Worm (Caenorhabditis elegans): ENCODE measurements around the gene sre-54.

The sre-54 gene

DNA sequence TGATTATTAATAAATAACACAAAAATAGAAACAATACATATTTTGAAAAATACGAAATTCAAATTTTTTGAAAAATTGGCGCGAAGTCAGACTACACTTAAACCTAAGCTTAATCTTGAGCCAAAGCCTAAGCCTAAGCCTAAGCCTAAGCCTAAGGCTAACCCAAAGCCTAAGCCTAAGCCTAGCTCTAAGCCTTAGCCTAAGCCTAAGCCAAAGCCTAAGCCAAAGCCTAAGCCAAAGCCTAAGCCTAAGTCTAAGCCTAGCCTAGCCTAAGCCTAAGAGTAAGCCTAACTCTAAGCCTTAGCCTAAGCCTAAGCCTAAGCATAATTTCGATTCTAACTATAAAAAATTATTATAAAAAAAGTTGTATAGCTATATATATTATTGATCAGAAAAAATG, 48.2 kb downstream of the sre-54 start:
- no peak for TF ChIP-seq ceh-79 (tag; optimal IDR thresholded peaks at IDR 0.05)
- no peak for TF ChIP-seq ztf-28 (GFP tag; IDR thresholded peaks at IDR 0.05)
- TF ChIP-seq F57C9.4 (tag; optimal IDR thresholded peaks at IDR 0.05) = no peak
- no peak for TF ChIP-seq tbx-9 (tag; optimal IDR thresholded peaks at IDR 0.05; ENCODE audit: borderline replicate concordance)

- TF ChIP-seq nfyb-1 (GFP tag; IDR thresholded peaks at IDR 0.05) = no peak
- TF ChIP-seq lsl-1 (GFP tag; optimal IDR thresholded peaks at IDR 0.05) = no peak
- TF ChIP-seq ceh-58 (GFP tag; IDR thresholded peaks at IDR 0.05) = no peak
- no peak for TF ChIP-seq sea-2 (GFP tag; IDR thresholded peaks at IDR 0.05)
- no peak for TF ChIP-seq K11D2.4 (GFP tag; IDR thresholded peaks at IDR 0.05)
- no peak for TF ChIP-seq snpc-3.4 (tag; optimal IDR thresholded peaks at IDR 0.05)
- TF ChIP-seq mes-4 (tag; optimal IDR thresholded peaks at IDR 0.05) = no peak
- TF ChIP-seq F22D6.2 (tag; optimal IDR thresholded peaks at IDR 0.05) = no peak
- no peak for TF ChIP-seq dpff-1 (tag; optimal IDR thresholded peaks at IDR 0.05)
- no peak for TF ChIP-seq let-526 (GFP tag; IDR thresholded peaks at IDR 0.05)
- no peak for TF ChIP-seq efl-1 (GFP tag; optimal IDR thresholded peaks at IDR 0.05)
- no peak for TF ChIP-seq attf-6 (GFP tag; IDR thresholded peaks at IDR 0.05)
- no peak for TF ChIP-seq hrde-1 (tag; optimal IDR thresholded peaks at IDR 0.05; ENCODE audit: borderline replicate concordance)
- no peak for TF ChIP-seq egl-18 (GFP tag; IDR thresholded peaks at IDR 0.05)
- TF ChIP-seq Y67H2A.10 (GFP tag; conservative IDR thresholded peaks at IDR 0.05) = no peak
- TF ChIP-seq K12H6.12 (tag; optimal IDR thresholded peaks at IDR 0.05) = peak; percentile 26
- no peak for TF ChIP-seq madf-3 (GFP tag; IDR thresholded peaks at IDR 0.05)
- no peak for TF ChIP-seq gei-17 (GFP tag; optimal IDR thresholded peaks at IDR 0.05)
- no peak for TF ChIP-seq let-607 (tag; optimal IDR thresholded peaks at IDR 0.05)
- no peak for TF ChIP-seq hlh-12 (tag; optimal IDR thresholded peaks at IDR 0.05)
- peak; percentile 41 for TF ChIP-seq snpc-4 (GFP tag; optimal IDR thresholded peaks at IDR 0.05)
- TF ChIP-seq snpc-4 (tag; optimal IDR thresholded peaks at IDR 0.05) = peak in 3 of 4 experiments; percentile 51 to 71 (median 61)
- no peak for TF ChIP-seq F57C9.4 (tag; optimal IDR thresholded peaks at IDR 0.05)
- no peak for TF ChIP-seq hlh-26 (GFP tag; conservative IDR thresholded peaks at IDR 0.05)
- TF ChIP-seq F49E8.2 (tag; optimal IDR thresholded peaks at IDR 0.05; ENCODE audit: insufficient read depth) = no peak
- no peak for TF ChIP-seq F39B2.1 (GFP tag; IDR thresholded peaks at IDR 0.05)
- TF ChIP-seq zfh-2 (GFP tag; conservative IDR thresholded peaks at IDR 0.05) = peak; percentile 75
- no peak for TF ChIP-seq fkh-3 (tag; optimal IDR thresholded peaks at IDR 0.05)
- no peak for TF ChIP-seq unc-62 (GFP tag; optimal IDR thresholded peaks at IDR 0.05)
- no peak for TF ChIP-seq F37B4.10 (GFP tag; IDR thresholded peaks at IDR 0.05)
- TF ChIP-seq lsy-27 (tag; optimal IDR thresholded peaks at IDR 0.05; ENCODE audit: borderline replicate concordance, insufficient read depth) = no peak
- TF ChIP-seq madf-8 (GFP tag; conservative IDR thresholded peaks at IDR 0.05) = no peak
- TF ChIP-seq rpc-1 (optimal IDR thresholded peaks at IDR 0.05) = no peak
- TF ChIP-seq rpc-1 (tag; optimal IDR thresholded peaks at IDR 0.05) = no peak
- no peak for TF ChIP-seq Y53G8AR.9 (GFP tag; conservative IDR thresholded peaks at IDR 0.05)
- TF ChIP-seq hmg-1.2 (GFP tag; IDR thresholded peaks at IDR 0.05) = peak; percentile 84
These were observed 50.2 kb downstream of the sre-54 start, which contains the start of gene btb-14 for ce11 chrII:12382625-12383562. TSS of gene btb-14 (plus strand) at chrII:12383463.
